Worm (Caenorhabditis elegans): Measurements from ENCODE around the gene cey-1.

The cey-1 gene

DNA sequence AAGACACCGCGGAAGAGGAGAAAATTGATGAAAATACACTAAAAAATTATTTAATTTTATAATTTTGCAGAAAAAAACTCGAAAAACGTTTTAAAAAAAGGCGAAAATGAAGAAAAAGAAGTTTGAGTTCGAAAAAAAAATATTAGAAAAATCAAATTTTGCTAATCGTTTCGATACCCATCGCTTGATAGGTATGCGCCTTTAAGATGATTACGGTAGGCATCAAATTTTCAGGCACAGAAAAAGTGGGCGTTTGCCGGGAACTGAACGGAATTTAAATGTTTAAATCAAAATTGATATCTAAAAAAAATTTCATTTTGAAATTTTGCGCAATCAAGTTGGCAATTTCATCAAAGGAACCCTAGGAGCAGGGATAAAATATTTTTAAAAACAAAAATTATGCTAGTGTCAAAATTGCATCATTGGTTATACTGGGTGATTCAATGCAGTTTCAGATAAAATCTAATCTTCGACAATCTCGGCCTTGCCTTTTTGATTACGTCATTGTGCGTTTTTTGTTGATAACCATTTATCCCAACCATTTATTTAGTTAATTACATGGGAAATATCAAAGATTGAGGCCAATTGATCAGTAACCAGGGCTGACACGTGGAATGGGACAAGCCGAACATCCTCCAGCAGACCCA lies 2.7 kb upstream of the cey-1 start:
- TF ChIP-seq F23B12.7 (tag; optimal IDR thresholded peaks at IDR 0.05; ENCODE audit: insufficient read depth) = no peak
- TF ChIP-seq ccch-3 (GFP tag; optimal IDR thresholded peaks at IDR 0.05) = no peak
- TF ChIP-seq madf-6 (GFP tag; IDR thresholded peaks at IDR 0.05) = peak; percentile 60; the same call in 1 of the 2 replicates
- TF ChIP-seq egl-44 (GFP tag; IDR thresholded peaks at IDR 0.05) = no peak
- TF ChIP-seq snpc-4 (GFP tag; optimal IDR thresholded peaks at IDR 0.05) = no peak
- no peak for TF ChIP-seq snpc-4 (tag; optimal IDR thresholded peaks at IDR 0.05)
- no peak for TF ChIP-seq lin-54 (GFP tag; optimal IDR thresholded peaks at IDR 0.05)
- no peak for TF ChIP-seq bed-1 (GFP tag; IDR thresholded peaks at IDR 0.05)
- TF ChIP-seq pha-4 (tag; optimal IDR thresholded peaks at IDR 0.05) = no peak
- TF ChIP-seq nfyb-1 (GFP tag; IDR thresholded peaks at IDR 0.05) = no peak
- TF ChIP-seq hmg-1.2 (GFP tag; IDR thresholded peaks at IDR 0.05) = no peak
- TF ChIP-seq Y56A3A.18 (GFP tag; IDR thresholded peaks at IDR 0.05) = no peak
- TF ChIP-seq F57A8.1 (GFP tag; optimal IDR thresholded peaks at IDR 0.05) = no peak
- peak; percentile 18 for TF ChIP-seq xnd-1 (tag; optimal IDR thresholded peaks at IDR 0.05)
- no peak for TF ChIP-seq ets-4 (GFP tag; optimal IDR thresholded peaks at IDR 0.05)
- TF ChIP-seq ceh-91 (GFP tag; IDR thresholded peaks at IDR 0.05) = no peak
- TF ChIP-seq gei-17 (GFP tag; optimal IDR thresholded peaks at IDR 0.05) = no peak
- TF ChIP-seq madf-8 (GFP tag; conservative IDR thresholded peaks at IDR 0.05) = peak; percentile 63
- peak; percentile 63 for TF ChIP-seq lsl-1 (GFP tag; optimal IDR thresholded peaks at IDR 0.05)

DNA sequence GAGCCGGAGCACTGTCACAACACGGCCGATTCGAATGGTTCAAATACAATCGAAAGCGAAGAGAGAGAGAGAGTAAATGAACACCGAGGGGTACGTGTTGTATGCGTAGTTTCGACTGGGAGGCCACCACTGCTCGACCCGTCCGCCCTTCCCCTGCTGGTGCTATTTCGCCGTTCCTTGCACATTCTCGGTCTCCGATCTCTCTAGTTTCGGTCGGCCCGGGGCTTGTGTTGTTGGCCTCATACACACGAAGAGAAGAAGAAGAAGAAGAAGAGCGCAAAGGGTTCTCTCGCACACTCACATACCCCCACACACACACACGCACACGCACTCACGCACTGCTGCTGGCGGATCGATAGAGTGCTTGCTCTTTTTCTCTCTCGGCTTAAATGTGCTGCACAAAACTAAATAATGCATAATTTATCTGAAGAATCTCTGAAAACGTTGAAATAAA lies 1.9 kb upstream of the cey-1 start:
- TF ChIP-seq chd-7 (tag; optimal IDR thresholded peaks at IDR 0.05) (peak; percentile 1), zfh-2 (GFP tag; conservative IDR thresholded peaks at IDR 0.05) (peak; percentile 96), ztf-18 (tag; optimal IDR thresholded peaks at IDR 0.05) (peak; percentile 52), F49E8.2 (tag; optimal IDR thresholded peaks at IDR 0.05; ENCODE audit: insufficient read depth) (no peak), Y67H2A.10 (GFP tag; conservative IDR thresholded peaks at IDR 0.05) (0 out of 2 replicates have a peak, but pooled peaks have one; percentile 29), mcd-1 (GFP tag; IDR thresholded peaks at IDR 0.05) (peak; percentile 64), K12H6.12 (tag; optimal IDR thresholded peaks at IDR 0.05) (peak; percentile 74), lsy-27 (tag; optimal IDR thresholded peaks at IDR 0.05; ENCODE audit: borderline replicate concordance, insufficient read depth) (no peak), madf-10 (tag; optimal IDR thresholded peaks at IDR 0.05) (peak; percentile 26), cebp-1 (GFP tag; IDR thresholded peaks at IDR 0.05) (no peak), cebp-1 (tag; optimal IDR thresholded peaks at IDR 0.05) (peak; percentile 80), somi-1 (GFP tag; optimal IDR thresholded peaks at IDR 0.05) (no peak), ets-4 (GFP tag; optimal IDR thresholded peaks at IDR 0.05) (peak; percentile 16), aptf-3 (GFP tag; IDR thresholded peaks at IDR 0.05) (no peak), rcor-1 (GFP tag; IDR thresholded peaks at IDR 0.05) (peak; percentile 23; the same call in 1 of the 2 replicates), lin-54 (GFP tag; optimal IDR thresholded peaks at IDR 0.05) (peak; percentile 34), gei-17 (GFP tag; optimal IDR thresholded peaks at IDR 0.05) (peak; percentile 5), snpc-4 (GFP tag; optimal IDR thresholded peaks at IDR 0.05) (no peak), snpc-4 (tag; optimal IDR thresholded peaks at IDR 0.05) (peak; percentile 26 to 57 (median 46)), nhr-80 (tag; optimal IDR thresholded peaks at IDR 0.05) (peak; percentile 93), aptf-2 (GFP tag; conservative IDR thresholded peaks at IDR 0.05) (no peak), lir-1 (GFP tag; conservative IDR thresholded peaks at IDR 0.05) (0 out of 2 replicates have a peak, but pooled peaks have one; percentile 24), B0035.1 (tag; optimal IDR thresholded peaks at IDR 0.05) (no peak), lin-26 (GFP tag; IDR thresholded peaks at IDR 0.05) (no peak), hmg-1.2 (GFP tag; IDR thresholded peaks at IDR 0.05) (peak; percentile 56), Y53G8AR.9 (GFP tag; conservative IDR thresholded peaks at IDR 0.05) (0 out of 2 replicates have a peak, but pooled peaks have one; percentile 50), pbrm-1 (GFP tag; IDR thresholded peaks at IDR 0.05) (0 out of 2 replicates have a peak, but pooled peaks have one; percentile 21), snpc-1.3 (tag; optimal IDR thresholded peaks at IDR 0.05; ENCODE audit: insufficient read depth) (peak; percentile 21), bed-1 (GFP tag; IDR thresholded peaks at IDR 0.05) (no peak), D2030.7 (GFP tag; IDR thresholded peaks at IDR 0.05) (no peak), F23B12.7 (tag; optimal IDR thresholded peaks at IDR 0.05; ENCODE audit: insufficient read depth) (peak; percentile 29), T07F8.4 (tag; optimal IDR thresholded peaks at IDR 0.05) (no peak), Y53F4B.3 (GFP tag; IDR thresholded peaks at IDR 0.05) (no peak)
